Fruit fly (Drosophila melanogaster) whole organism, embryonic: ENCODE results near the gene CG12123.

Experiments
- Blimp-1 ChIP-seq: fragments of 200-800 bp; sonication (Bioruptor generic); optimal IDR thresholded peaks from 3 replicates; lab custom pipeline; 2018; ENCODE audit warnings: missing biosample characterization, missing genetic modification characterization, mild to moderate bottlenecking, moderate library complexity, missing genetic modification reagents
- CG11504 ChIP-seq: fragments of 200-800 bp; sonication (Bioruptor generic); optimal IDR thresholded peaks from 3 replicates; lab custom pipeline; 2019; ENCODE audit warnings: missing biosample characterization, mild to moderate bottlenecking, missing genetic modification characterization, moderate library complexity
- CG11696 ChIP-seq: fragments of 200-800 bp; sonication (Bioruptor generic); IDR thresholded peaks from 2 replicates; pipeline ENCODE4 v1.3.6; 2022; ENCODE audit warnings: missing biosample characterization, missing genetic modification characterization
- CG14050 ChIP-seq: fragments of 200-800 bp; sonication (Bioruptor generic); IDR thresholded peaks from 3 replicates; pipeline ENCODE4 v1.3.6; 2022; ENCODE audit warnings: missing biosample characterization, missing genetic modification characterization
- CG14965 ChIP-seq: fragments of 200-800 bp; sonication (Bioruptor generic); optimal IDR thresholded peaks from 2 replicates; lab custom pipeline; 2016; ENCODE audit warnings: missing biosample characterization, missing genetic modification characterization, borderline replicate concordance
- CG17385 ChIP-seq: fragments of 200-800 bp; sonication (Bioruptor generic); optimal IDR thresholded peaks from 3 replicates; lab custom pipeline; 2018; ENCODE audit warnings: missing biosample characterization, mild to moderate bottlenecking, missing genetic modification characterization
- CG18262 ChIP-seq: fragments of 200-800 bp; optimal IDR thresholded peaks from 3 replicates; lab custom pipeline; 2019; ENCODE audit warnings: missing biosample characterization, mild to moderate bottlenecking, missing genetic modification characterization, moderate library complexity
- CG2120 ChIP-seq: fragments of 200-800 bp; sonication (Bioruptor generic); optimal IDR thresholded peaks from 3 replicates; lab custom pipeline; 2016; ENCODE audit warnings: missing biosample characterization, missing genetic modification characterization
- CG34376 ChIP-seq: fragments of 200-800 bp; sonication (Bioruptor generic); optimal IDR thresholded peaks from 2 replicates; lab custom pipeline; 2018; ENCODE audit warnings: missing biosample characterization, mild to moderate bottlenecking, missing genetic modification characterization
- CG9797 ChIP-seq: fragments of 200-800 bp; sonication (Bioruptor generic); optimal IDR thresholded peaks from 3 replicates; lab custom pipeline; 2018; ENCODE audit warnings: missing biosample characterization, mild to moderate bottlenecking, missing genetic modification characterization
- D19A ChIP-seq: fragments of 200-800 bp; optimal IDR thresholded peaks from 3 replicates; lab custom pipeline; 2019; ENCODE audit warnings: missing biosample characterization, mild to moderate bottlenecking, missing genetic modification characterization, moderate library complexity
- ERR ChIP-seq: fragments of 200-800 bp; sonication (Bioruptor generic); optimal IDR thresholded peaks from 2 replicates; lab custom pipeline; 2016; ENCODE audit warnings: missing biosample characterization, missing genetic modification characterization
- Ets65A ChIP-seq: fragments of 200-800 bp; sonication (Bioruptor generic); peaks from one replicate; lab custom pipeline; 2016; ENCODE audit warnings: missing biosample characterization, missing genetic modification characterization
- GATAe ChIP-seq: fragments of 200-800 bp; sonication (Bioruptor generic); conservative IDR thresholded peaks from 2 replicates; pipeline ENCODE4 v1.3.6; 2022; ENCODE audit warnings: missing biosample characterization, missing genetic modification characterization
- Med ChIP-seq: fragments of 200-800 bp; sonication (Bioruptor generic); peaks from one replicate; lab custom pipeline; 2016; ENCODE audit warnings: missing biosample characterization, missing genetic modification characterization, mild to moderate bottlenecking, inconsistent platforms, moderate library complexity
- NC2β ChIP-seq: fragments of 200-800 bp; sonication (Bioruptor generic); optimal IDR thresholded peaks from 2 replicates; lab custom pipeline; 2016; ENCODE audit warnings: missing biosample characterization, missing genetic modification characterization
- Nf-YC ChIP-seq: fragments of 200-800 bp; optimal IDR thresholded peaks from 3 replicates; lab custom pipeline; 2019; ENCODE audit warnings: missing biosample characterization, mild to moderate bottlenecking, missing genetic modification characterization, moderate library complexity
- Ptx1 ChIP-seq: fragments of 200-800 bp; sonication (Bioruptor generic); IDR thresholded peaks from 2 replicates; pipeline ENCODE4 v1.3.6; 2022; ENCODE audit warnings: missing biosample characterization, missing genetic modification characterization
- Spps ChIP-seq: fragments of 200-800 bp; sonication (Bioruptor generic); optimal IDR thresholded peaks from 2 replicates; lab custom pipeline; 2018; ENCODE audit warnings: missing biosample characterization, mild to moderate bottlenecking, missing genetic modification characterization
- Sry-β ChIP-seq: fragments of 200-800 bp; sonication (Bioruptor generic); optimal IDR thresholded peaks from 2 replicates; lab custom pipeline; 2018; ENCODE audit warnings: missing biosample characterization, mild to moderate bottlenecking, missing genetic modification characterization, moderate library complexity
- Sry-δ ChIP-seq: fragments of 200-800 bp; sonication (Bioruptor generic); optimal IDR thresholded peaks from 2 replicates; lab custom pipeline; 2016; ENCODE audit warnings: missing biosample characterization, missing genetic modification characterization
- TFAM ChIP-seq: fragments of 200-800 bp; sonication (Bioruptor generic); optimal IDR thresholded peaks from 2 replicates; lab custom pipeline; 2017; ENCODE audit warnings: missing biosample characterization, missing genetic modification characterization, inconsistent platforms
- cato ChIP-seq: fragments of 200-800 bp; sonication (Bioruptor generic); optimal IDR thresholded peaks from 2 replicates; lab custom pipeline; 2016; ENCODE audit warnings: missing biosample characterization, missing genetic modification characterization, borderline replicate concordance
- cg ChIP-seq: fragments of 200-800 bp; sonication (Bioruptor generic); optimal IDR thresholded peaks from 3 replicates; lab custom pipeline; 2019; ENCODE audit warnings: missing biosample characterization, mild to moderate bottlenecking, missing genetic modification characterization, moderate library complexity
- corto ChIP-seq: fragments of 200-800 bp; sonication (Bioruptor generic); optimal IDR thresholded peaks from 2 replicates; lab custom pipeline; 2016; ENCODE audit warnings: missing biosample characterization, mild to moderate bottlenecking, missing genetic modification characterization, moderate library complexity
- crol ChIP-seq: fragments of 200-800 bp; sonication (Bioruptor generic); IDR thresholded peaks from 2 replicates; pipeline ENCODE4 v1.3.6; 2022; ENCODE audit warnings: missing biosample characterization, missing genetic modification characterization
- crp ChIP-seq, 2 experiments: fragments of 200-800 bp; sonication (Bioruptor generic); optimal IDR thresholded peaks; 2 replicates in 1 of 2; 3 replicates in 1 of 2; lab custom pipeline; 2017; ENCODE audit warnings: missing biosample characterization in 2 of 2, missing genetic modification characterization in 2 of 2, mild to moderate bottlenecking in 1 of 2, moderate library complexity in 1 of 2
- exex ChIP-seq: fragments of 200-800 bp; sonication (Bioruptor generic); optimal IDR thresholded peaks from 4 replicates; lab custom pipeline; 2018; ENCODE audit warnings: missing biosample characterization, mild to moderate bottlenecking, missing genetic modification characterization, moderate library complexity
- grn ChIP-seq: fragments of 200-800 bp; sonication (Bioruptor generic); optimal IDR thresholded peaks from 3 replicates; lab custom pipeline; 2017; ENCODE audit warnings: missing biosample characterization, missing genetic modification characterization
- lbe ChIP-seq: fragments of 200-800 bp; sonication (Bioruptor generic); optimal IDR thresholded peaks from 2 replicates; lab custom pipeline; 2016; ENCODE audit warnings: missing biosample characterization, mild to moderate bottlenecking, missing genetic modification characterization
- mirr ChIP-seq: fragments of 200-800 bp; sonication (Bioruptor generic); optimal IDR thresholded peaks from 3 replicates; lab custom pipeline; 2018; ENCODE audit warnings: missing biosample characterization, mild to moderate bottlenecking, missing genetic modification characterization
- onecut ChIP-seq: fragments of 200-800 bp; sonication (Bioruptor generic); IDR thresholded peaks from 2 replicates; pipeline ENCODE4 v1.3.6; 2022; ENCODE audit warnings: missing biosample characterization, missing genetic modification characterization
- otp ChIP-seq: fragments of 200-800 bp; sonication (Bioruptor generic); IDR thresholded peaks from 3 replicates; pipeline ENCODE4, ENCODE4 v1.3.6; 2022; ENCODE audit warnings: missing biosample characterization, missing genetic modification characterization
- pros ChIP-seq: fragments of 200-800 bp; sonication (Bioruptor generic); optimal IDR thresholded peaks from 3 replicates; lab custom pipeline; 2019; ENCODE audit warnings: missing biosample characterization, mild to moderate bottlenecking, missing genetic modification characterization, moderate library complexity
- row ChIP-seq: fragments of 200-800 bp; sonication (Bioruptor generic); IDR thresholded peaks from 3 replicates; pipeline ENCODE4 v1.3.6; 2022; ENCODE audit warnings: missing biosample characterization, missing genetic modification characterization
- sd ChIP-seq: fragments of 200-800 bp; sonication (Bioruptor generic); optimal IDR thresholded peaks from 3 replicates; lab custom pipeline; 2018; ENCODE audit warnings: missing biosample characterization, mild to moderate bottlenecking, missing genetic modification characterization, moderate library complexity
- sens ChIP-seq: fragments of 200-800 bp; sonication (Bioruptor generic); peaks from one replicate; lab custom pipeline; 2016; ENCODE audit warnings: missing biosample characterization, missing genetic modification characterization
- sob ChIP-seq: fragments of 200-800 bp; sonication (Bioruptor generic); IDR thresholded peaks from 2 replicates; pipeline ENCODE4 v1.3.6; 2022; ENCODE audit warnings: missing biosample characterization, missing genetic modification characterization
- stwl ChIP-seq: fragments of 200-800 bp; sonication (Bioruptor generic); optimal IDR thresholded peaks from 3 replicates; lab custom pipeline; 2018; ENCODE audit warnings: missing biosample characterization, mild to moderate bottlenecking, missing genetic modification characterization, moderate library complexity
- sug ChIP-seq: fragments of 200-800 bp; optimal IDR thresholded peaks from 2 replicates; lab custom pipeline; 2019; ENCODE audit warnings: missing biosample characterization, mild to moderate bottlenecking, missing genetic modification characterization, moderate library complexity
- toy ChIP-seq: fragments of 200-800 bp; sonication (Bioruptor generic); IDR thresholded peaks from 2 replicates; pipeline ENCODE4 v1.3.6; 2022; ENCODE audit warnings: missing biosample characterization, missing genetic modification characterization
- zen2 ChIP-seq: fragments of 200-800 bp; sonication (Bioruptor generic); IDR thresholded peaks from 3 replicates; pipeline ENCODE4 v1.3.6; 2022; ENCODE audit warnings: missing biosample characterization, missing genetic modification characterization; ENCODE audit not compliant: partially characterized antibody
- zf30C ChIP-seq: fragments of 200-800 bp; sonication (Bioruptor generic); optimal IDR thresholded peaks from 3 replicates; lab custom pipeline; 2018; ENCODE audit warnings: missing biosample characterization, mild to moderate bottlenecking, missing genetic modification characterization

Gene CG12123

DNA sequence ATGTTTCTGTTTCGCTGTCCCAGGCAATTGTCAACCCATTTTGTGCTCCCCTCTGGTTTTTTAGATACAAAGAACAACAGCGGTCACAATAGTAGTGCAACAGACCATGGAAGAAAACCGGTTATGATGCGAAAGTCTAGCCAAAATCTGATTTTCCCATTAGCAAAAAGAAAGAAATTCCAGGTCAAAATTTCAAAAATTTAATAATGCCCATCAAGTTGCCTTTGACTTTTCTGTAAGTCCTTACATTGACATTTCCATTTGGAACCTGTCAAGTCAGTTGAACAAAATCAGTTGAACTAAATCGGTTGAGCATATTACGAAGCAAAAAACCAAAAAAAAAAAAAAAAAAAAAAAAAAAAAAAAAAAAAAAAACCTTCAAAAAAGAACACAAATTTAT is 25.2 kb downstream of the CG12123 start (continued):
- TF ChIP-seq CG18262 (tag; lab: Kevin White, UChicago) (peak; percentile 6), ERR (no peak), onecut (GFP tag; lab: Robert Waterston, UW) (no peak), toy (no peak), stwl (tag; lab: Kevin White, UChicago) (no peak)

- TF ChIP-seq TFAM (GFP tag; lab: Kevin White, UChicago) (no peak), crp (GFP tag; optimal IDR thresholded peaks at IDR 0.05; lab: Kevin White, UChicago) (peak in 1 of 2 experiments; percentile 28), zf30C (GFP tag; lab: Kevin White, UChicago) (peak; percentile 57), sens (GFP tag; lab: Kevin White, UChicago) (peak; percentile 27), CG17385 (peak; percentile 45), Med (GFP tag; lab: Kevin White, UChicago) (peak; percentile 13), lbe (GFP tag; lab: Kevin White, UChicago) (no peak), D19A (tag; lab: Kevin White, UChicago) (peak; percentile 39), sob (GFP tag; lab: Robert Waterston, UW) (no peak), pros (GFP tag; lab: Kevin White, UChicago) (peak; percentile 78)
Observed at dm6 chrX:8416209-8416608, 25.9 kb downstream of the CG12123 start.

dm6 chrX:8415605-8416004 is 26.5 kb downstream of the CG12123 start:
- TF ChIP-seq CG11696 (GFP tag; lab: Robert Waterston, UW): peak; percentile 56; the same call in 1 of the 2 replicates
- peak; percentile 79 for TF ChIP-seq sens (GFP tag; lab: Kevin White, UChicago)
- TF ChIP-seq Med (GFP tag; lab: Kevin White, UChicago): peak; percentile 12
- TF ChIP-seq Ets65A (GFP tag; lab: Kevin White, UChicago): peak; percentile 25
- TF ChIP-seq Ptx1 (GFP tag; lab: Robert Waterston, UW): 0 out of 2 replicates have a peak, but pooled peaks have one; percentile 19
- no peak for TF ChIP-seq stwl (tag; lab: Kevin White, UChicago)
- no peak for TF ChIP-seq otp (GFP tag; lab: Robert Waterston, UW)
- peak; percentile 5 for TF ChIP-seq CG11504

DNA sequence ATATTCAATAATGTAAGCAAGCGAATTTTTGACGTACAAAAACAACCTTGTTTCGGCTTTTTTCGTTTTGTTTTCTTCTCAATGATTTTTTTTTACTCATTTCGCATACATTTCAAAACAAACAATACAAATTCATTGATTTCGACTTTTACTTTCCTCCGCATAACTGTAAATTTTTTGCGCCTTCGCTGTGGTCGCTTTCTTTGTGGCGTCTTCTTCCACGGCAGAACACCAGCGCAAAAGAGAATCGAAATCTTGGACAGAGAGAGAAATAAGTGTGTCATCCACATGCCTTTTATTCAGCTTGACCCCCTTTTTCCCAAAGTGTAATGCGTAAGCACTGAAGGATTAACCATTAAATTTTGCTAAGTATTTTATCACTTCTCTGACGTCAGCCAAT is 27.8 kb downstream of the CG12123 start:
- TF ChIP-seq zen2 (GFP tag; lab: Robert Waterston, UW) (no peak), Sry-β (GFP tag; lab: Kevin White, UChicago) (no peak), CG14965 (GFP tag; lab: Kevin White, UChicago) (no peak), Blimp-1 (GFP tag; lab: Kevin White, UChicago) (peak; percentile 73), cato (no peak), zf30C (GFP tag; lab: Kevin White, UChicago) (peak; percentile 55), Med (GFP tag; lab: Kevin White, UChicago) (peak; percentile 52), row (GFP tag; lab: Robert Waterston, UW) (0 out of 3 replicates have a peak, but pooled peaks have one; percentile 25), CG2120 (GFP tag; lab: Kevin White, UChicago) (peak; percentile 9)

DNA sequence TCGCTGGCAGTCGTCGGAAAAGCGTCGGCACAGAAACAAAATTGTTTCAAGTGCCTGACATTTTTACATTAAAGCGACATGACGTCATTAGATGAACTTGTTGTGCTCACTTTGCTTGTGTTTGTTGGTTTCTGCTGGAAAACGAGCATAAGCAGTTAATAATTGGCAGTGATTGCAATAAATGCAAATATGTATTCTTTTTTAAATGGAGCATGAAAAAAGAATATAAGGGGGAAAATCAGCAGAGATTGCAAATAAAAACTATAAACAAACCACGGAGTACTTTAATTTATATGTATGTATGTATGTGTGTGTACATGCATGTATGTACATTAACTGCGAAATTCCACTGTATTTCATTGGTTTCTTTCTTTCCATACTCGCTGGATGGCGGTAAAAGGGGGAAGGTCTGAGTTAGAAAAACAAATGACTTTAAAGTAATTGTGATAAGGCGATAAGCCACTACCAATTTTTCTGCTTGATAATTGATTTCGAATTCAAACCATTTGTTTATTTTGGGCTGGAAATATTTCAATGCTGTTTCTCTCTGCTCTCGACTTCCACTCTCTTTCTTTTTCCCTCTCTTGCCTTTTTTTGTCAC is 28.5 kb downstream of the CG12123 start:
- TF ChIP-seq exex (tag; lab: Kevin White, UChicago): peak; percentile 87
- peak; percentile 42 for TF ChIP-seq sug (tag; lab: Kevin White, UChicago)
- TF ChIP-seq cg (GFP tag; lab: Kevin White, UChicago): peak; percentile 15
- 0 out of 2 replicates have a peak, but pooled peaks have one; percentile 10 for TF ChIP-seq crol (GFP tag; lab: Robert Waterston, UW)
- TF ChIP-seq corto (GFP tag; lab: Kevin White, UChicago): no peak
- TF ChIP-seq Sry-δ (GFP tag; lab: Kevin White, UChicago): no peak
- TF ChIP-seq CG14050: no peak
- TF ChIP-seq NC2β: no peak
- peak; percentile 73 for TF ChIP-seq mirr
- no peak for TF ChIP-seq CG9797 (GFP tag; lab: Kevin White, UChicago)
- TF ChIP-seq CG34376 (GFP tag; lab: Kevin White, UChicago): peak; percentile 44
- no peak for TF ChIP-seq Spps
- TF ChIP-seq grn (GFP tag; lab: Kevin White, UChicago): peak; percentile 9
- peak; percentile 2 for TF ChIP-seq CG2120 (GFP tag; lab: Kevin White, UChicago)
- TF ChIP-seq Nf-YC: peak; percentile 42
- 0 out of 2 replicates have a peak, but pooled peaks have one; percentile 19 for TF ChIP-seq GATAe
- TF ChIP-seq sd (tag; lab: Kevin White, UChicago): peak; percentile 69
